Worm (Caenorhabditis elegans) whole organism, L1 larva: Measurements from ENCODE around the gene F23H11.2.

ENCODE experiments used
- hpl-2 ChIP-seq: fragments of 150-350 bp; optimal IDR thresholded peaks from 2 replicates; lab custom pipeline; 2014; ENCODE audit warnings: missing biosample characterization, missing genetic modification reagents, missing genetic modification characterization
- lin-13 ChIP-seq: fragments of 150-350 bp; optimal IDR thresholded peaks from 2 replicates; lab custom pipeline; 2014; ENCODE audit warnings: missing biosample characterization, missing genetic modification reagents, missing genetic modification characterization
- lin-35 ChIP-seq, 2 experiments: fragments of 150-350 bp; optimal IDR thresholded peaks; 2 replicates each; lab custom pipeline; 2014; ENCODE audit warnings: missing biosample characterization in 2 of 2, missing genetic modification characterization in 2 of 2, missing genetic modification reagents in 2 of 2
- sup-37 ChIP-seq: fragments of 200-800 bp; sonication (Bioruptor generic); optimal IDR thresholded peaks from 2 replicates; lab custom pipeline; 2018; ENCODE audit warnings: mild to moderate bottlenecking, missing genetic modification characterization, missing compliant biosample characterization
- tbx-2 ChIP-seq: sonication (generic microtip); optimal IDR thresholded peaks from 2 replicates; lab custom pipeline; 2016; ENCODE audit warnings: missing genetic modification characterization, missing compliant biosample characterization
- ztf-4 ChIP-seq: fragments of 150-350 bp; optimal IDR thresholded peaks from 2 replicates; lab custom pipeline; 2014; ENCODE audit warnings: missing biosample characterization, missing genetic modification characterization

DNA sequence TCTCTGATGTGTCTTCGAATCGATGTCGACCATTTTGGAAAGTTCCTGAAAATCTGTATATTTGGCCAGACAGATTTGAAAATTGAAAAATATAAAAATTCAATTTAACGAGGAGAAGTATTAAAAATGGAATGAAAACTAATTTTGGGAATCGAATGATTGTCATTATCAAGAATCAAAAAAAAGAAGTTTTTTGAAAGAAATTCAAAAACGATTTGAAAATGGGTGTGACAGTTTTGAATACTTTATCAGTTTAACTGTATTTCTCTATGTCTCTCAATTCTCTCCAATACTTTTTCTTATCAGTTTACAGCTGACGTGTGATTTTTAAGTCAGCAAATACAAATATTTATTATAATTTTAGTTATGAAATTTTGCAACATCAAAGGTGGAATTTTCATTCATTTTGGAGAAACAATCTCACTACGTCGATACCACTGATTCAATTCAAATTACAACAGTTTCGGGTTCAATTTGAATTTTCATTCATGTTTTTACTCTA lies 47.9 kb downstream of the F23H11.2 start, which contains the start of gene fbxa-59:
- TF ChIP-seq tbx-2 = no peak
- no peak for TF ChIP-seq hpl-2 (GFP tag; lab: Kevin White, UChicago)
- TF ChIP-seq lin-35 (GFP tag; optimal IDR thresholded peaks at IDR 0.05; lab: Kevin White, UChicago) = no peak
- TF ChIP-seq sup-37 (GFP tag; lab: Kevin White, UChicago) = no peak
- no peak for TF ChIP-seq lin-13 (GFP tag; lab: Kevin White, UChicago)
- TF ChIP-seq ztf-4 (tag; lab: Kevin White, UChicago) = no peak
